Worm (Caenorhabditis elegans) whole organism, young adult: ENCODE measurements around the gene ndab-1.

ENCODE experiments used
- B0261.1 ChIP-seq: sonication (generic microtip); optimal IDR thresholded peaks from 2 replicates; lab custom pipeline; 2016; ENCODE audit warnings: mild to moderate bottlenecking, missing genetic modification characterization, moderate library complexity, missing compliant biosample characterization
- C06A6.2 ChIP-seq: fragments of 200-800 bp; sonication (Bioruptor generic); conservative IDR thresholded peaks from 2 replicates; pipeline ENCODE4 v1.3.6; 2022; ENCODE audit warnings: missing genetic modification characterization, missing compliant biosample characterization
- F22D6.2 ChIP-seq: sonication (generic microtip); optimal IDR thresholded peaks from 2 replicates; lab custom pipeline; 2016; ENCODE audit warnings: mild to moderate bottlenecking, missing genetic modification characterization, missing compliant biosample characterization
- aptf-3 ChIP-seq: fragments of 200-800 bp; sonication (Bioruptor generic); IDR thresholded peaks from 2 replicates; pipeline ENCODE4 v1.3.6; 2022; ENCODE audit warnings: missing genetic modification characterization, missing compliant biosample characterization
- athp-1 ChIP-seq: sonication (generic microtip); optimal IDR thresholded peaks from 2 replicates; lab custom pipeline; 2017; ENCODE audit warnings: mild to moderate bottlenecking, missing genetic modification characterization, missing compliant biosample characterization
- ceh-100 ChIP-seq: fragments of 200-800 bp; sonication (Bioruptor generic); IDR thresholded peaks from 2 replicates; pipeline ENCODE4 v1.3.6; 2022; ENCODE audit warnings: missing genetic modification reagents, missing genetic modification characterization, missing compliant biosample characterization
- ceh-27 ChIP-seq: fragments of 200-800 bp; sonication (Bioruptor generic); optimal IDR thresholded peaks from 2 replicates; lab custom pipeline; 2018; ENCODE audit warnings: mild to moderate bottlenecking, missing genetic modification characterization, moderate library complexity, missing compliant biosample characterization
- ceh-79 ChIP-seq: sonication (generic microtip); optimal IDR thresholded peaks from 2 replicates; lab custom pipeline; 2017; ENCODE audit warnings: mild to moderate bottlenecking, missing genetic modification characterization, missing compliant biosample characterization
- chd-7 ChIP-seq: sonication (generic microtip); optimal IDR thresholded peaks from 2 replicates; lab custom pipeline; 2016; ENCODE audit warnings: mild to moderate bottlenecking, missing genetic modification characterization, moderate library complexity, missing compliant biosample characterization
- die-1 ChIP-seq: sonication (generic microtip); optimal IDR thresholded peaks from 2 replicates; lab custom pipeline; 2016; ENCODE audit warnings: missing genotype, mild to moderate bottlenecking, missing genetic modification characterization, missing compliant biosample characterization
- dox-1 ChIP-seq: fragments of 200-800 bp; sonication (Bioruptor generic); IDR thresholded peaks from 2 replicates; pipeline ENCODE4 v1.3.6; 2022; ENCODE audit warnings: missing genetic modification reagents, missing genetic modification characterization, missing compliant biosample characterization
- dpl-1 ChIP-seq: fragments of 150-350 bp; optimal IDR thresholded peaks from 2 replicates; lab custom pipeline; 2014; ENCODE audit warnings: missing biosample characterization, missing genetic modification reagents, missing genetic modification characterization
- efl-1 ChIP-seq: fragments of 150-350 bp; optimal IDR thresholded peaks from 2 replicates; lab custom pipeline; 2014; ENCODE audit warnings: missing biosample characterization, missing genetic modification reagents, missing genetic modification characterization
- fkh-3 ChIP-seq: sonication (generic microtip); optimal IDR thresholded peaks from 2 replicates; lab custom pipeline; 2016; ENCODE audit warnings: mild to moderate bottlenecking, missing genetic modification characterization, missing compliant biosample characterization
- hmg-20 ChIP-seq: fragments of 200-800 bp; sonication (Bioruptor generic); IDR thresholded peaks from 2 replicates; pipeline ENCODE4 v1.3.6; 2022; ENCODE audit warnings: missing genetic modification reagents, missing genetic modification characterization, missing compliant biosample characterization
- hrde-1 ChIP-seq: sonication (generic microtip); optimal IDR thresholded peaks from 2 replicates; lab custom pipeline; 2016; ENCODE audit warnings: missing genetic modification characterization, mild to moderate bottlenecking, missing compliant biosample characterization, moderate library complexity, missing genotype, missing genetic modification reagents, borderline replicate concordance
- lin-54 ChIP-seq: fragments of 200-800 bp; sonication (Bioruptor generic); optimal IDR thresholded peaks from 2 replicates; lab custom pipeline; 2018; ENCODE audit warnings: mild to moderate bottlenecking, missing genetic modification characterization, missing compliant biosample characterization
- lsl-1 ChIP-seq: fragments of 200-800 bp; sonication (Bioruptor generic); optimal IDR thresholded peaks from 2 replicates; lab custom pipeline; 2018; ENCODE audit warnings: mild to moderate bottlenecking, missing genetic modification characterization, moderate library complexity, missing compliant biosample characterization
- nfya-2 ChIP-seq: fragments of 200-800 bp; sonication (Bioruptor generic); IDR thresholded peaks from 2 replicates; pipeline ENCODE4 v1.3.6; 2022; ENCODE audit warnings: missing genetic modification reagents, missing genetic modification characterization, missing compliant biosample characterization
- nfyb-1 ChIP-seq: fragments of 200-800 bp; sonication (Bioruptor generic); IDR thresholded peaks from 2 replicates; pipeline ENCODE4 v1.3.6; 2022; ENCODE audit warnings: missing genetic modification reagents, missing genetic modification characterization, missing compliant biosample characterization
- nhr-120 ChIP-seq: fragments of 200-800 bp; sonication (Bioruptor generic); IDR thresholded peaks from 2 replicates; pipeline ENCODE4 v1.3.6; 2022; ENCODE audit warnings: missing genetic modification characterization, missing compliant biosample characterization
- nhr-80 ChIP-seq: sonication (generic microtip); optimal IDR thresholded peaks from 2 replicates; lab custom pipeline; 2016; ENCODE audit warnings: missing genetic modification characterization, missing compliant biosample characterization
- pbrm-1 ChIP-seq: fragments of 200-800 bp; sonication (Bioruptor generic); IDR thresholded peaks from 2 replicates; pipeline ENCODE4 v1.3.6; 2022; ENCODE audit warnings: missing genetic modification reagents, missing genetic modification characterization, missing compliant biosample characterization
- rpc-1 ChIP-seq, 2 experiments: fragments of 150-350 bp in 1 of 2; sonication (generic microtip) in 1 of 2; optimal IDR thresholded peaks; 2 replicates each; lab custom pipeline; 2014 to 2018; ENCODE audit warnings: missing biosample characterization in 1 of 2, missing genetic modification characterization in 1 of 2, missing genetic modification reagents in 1 of 2, missing genotype in 1 of 2
- snpc-3.4 ChIP-seq: sonication (generic microtip); optimal IDR thresholded peaks from 2 replicates; lab custom pipeline; 2017; ENCODE audit warnings: missing genetic modification characterization, mild to moderate bottlenecking, missing compliant biosample characterization, antibody characterized with exemption, moderate library complexity, missing genotype, missing genetic modification reagents
- snpc-4 ChIP-seq, 5 experiments: fragments of 150-350 bp in 1 of 5; sonication (generic microtip) in 4 of 5; optimal IDR thresholded peaks; 2 replicates each; lab custom pipeline; 2014 to 2018; ENCODE audit warnings: missing genetic modification characterization in 5 of 5, missing biosample characterization in 3 of 5, antibody characterized with exemption in 2 of 5, mild to moderate bottlenecking in 2 of 5, missing compliant biosample characterization in 2 of 5, missing genotype in 2 of 5, moderate library complexity in 2 of 5, missing genetic modification reagents in 1 of 5
- somi-1 ChIP-seq: fragments of 200-800 bp; sonication (Bioruptor generic); optimal IDR thresholded peaks from 2 replicates; lab custom pipeline; 2018; ENCODE audit warnings: mild to moderate bottlenecking, missing genetic modification characterization, missing compliant biosample characterization
- sptf-2 ChIP-seq: fragments of 200-800 bp; sonication (Bioruptor generic); optimal IDR thresholded peaks from 2 replicates; lab custom pipeline; 2018; ENCODE audit warnings: mild to moderate bottlenecking, missing genetic modification characterization, missing compliant biosample characterization
- unc-130 ChIP-seq: sonication (generic microtip); optimal IDR thresholded peaks from 2 replicates; lab custom pipeline; 2016; ENCODE audit warnings: missing genetic modification reagents, missing genetic modification characterization, missing compliant biosample characterization
- zfh-2 ChIP-seq: fragments of 200-800 bp; sonication (Bioruptor generic); conservative IDR thresholded peaks from 2 replicates; pipeline ENCODE4 v1.3.6; 2022; ENCODE audit warnings: missing genetic modification reagents, missing genetic modification characterization, missing compliant biosample characterization

The ndab-1 gene

DNA sequence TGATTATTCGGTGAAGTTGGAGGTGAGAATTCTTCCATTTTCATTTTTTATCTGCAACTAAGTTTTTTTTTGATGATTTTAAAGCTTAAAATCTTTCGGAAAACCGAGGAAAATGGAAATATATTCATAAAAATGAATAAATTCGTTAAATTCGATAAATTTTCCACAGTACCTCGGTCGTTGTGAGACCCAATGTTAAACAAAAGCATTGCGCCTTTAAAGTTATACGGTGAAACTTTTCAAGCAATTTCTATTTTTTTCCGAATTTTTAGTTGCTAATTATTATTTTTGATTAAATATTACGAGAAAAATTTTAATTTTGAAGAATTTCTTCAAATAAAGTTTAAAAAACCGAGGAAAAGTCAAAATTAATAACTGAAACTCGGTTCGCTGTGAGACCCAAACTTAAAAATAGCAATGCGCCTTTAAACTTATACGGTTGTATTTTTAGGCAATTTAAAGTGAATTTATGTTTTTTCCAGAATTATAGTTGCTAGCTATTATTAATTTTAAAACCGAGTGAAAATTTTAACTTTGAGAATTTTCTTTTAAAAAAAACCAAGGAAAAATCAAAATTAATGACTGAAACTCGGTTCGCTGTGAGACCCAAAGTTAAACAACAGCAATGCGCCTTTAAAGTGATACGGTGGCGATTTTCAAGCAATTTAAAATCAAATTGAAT, 46.1 kb downstream of the ndab-1 start, which contains the start of gene taf-12 (continued):
- peak; percentile 13 for TF ChIP-seq dpl-1 (GFP tag; lab: Kevin White, UChicago)
- no peak for TF ChIP-seq aptf-3 (GFP tag; lab: Robert Waterston, UW)
- no peak for TF ChIP-seq rpc-1 (optimal IDR thresholded peaks at IDR 0.05; lab: Kevin White, UChicago)
- no peak for TF ChIP-seq rpc-1 (tag; optimal IDR thresholded peaks at IDR 0.05; lab: Kevin White, UChicago)
- TF ChIP-seq dox-1 (GFP tag; lab: Robert Waterston, UW), result no peak
- TF ChIP-seq ceh-27 (GFP tag; lab: Kevin White, UChicago), result no peak
- peak; percentile 61 for TF ChIP-seq lin-54 (GFP tag; lab: Kevin White, UChicago)
- no peak for TF ChIP-seq somi-1 (GFP tag; lab: Kevin White, UChicago)
- TF ChIP-seq lsl-1 (GFP tag; lab: Kevin White, UChicago), result peak; percentile 100
- TF ChIP-seq efl-1 (GFP tag; lab: Kevin White, UChicago), result peak; percentile 36
- peak; percentile 7 for TF ChIP-seq snpc-3.4 (tag; lab: Kevin White, UChicago)
- peak; percentile 44 for TF ChIP-seq hrde-1 (tag; lab: Kevin White, UChicago)
- TF ChIP-seq pbrm-1 (GFP tag; lab: Robert Waterston, UW), result 0 out of 2 replicates have a peak, but pooled peaks have one; percentile 6
- TF ChIP-seq athp-1 (tag; lab: Kevin White, UChicago), result peak; percentile 65
- 0 out of 2 replicates have a peak, but pooled peaks have one; percentile 16 for TF ChIP-seq nfya-2 (GFP tag; lab: Robert Waterston, UW)
- TF ChIP-seq fkh-3 (tag; lab: Kevin White, UChicago), result no peak
- TF ChIP-seq nhr-120 (GFP tag; lab: Robert Waterston, UW), result no peak
- no peak for TF ChIP-seq F22D6.2
- no peak for TF ChIP-seq zfh-2 (GFP tag; lab: Robert Waterston, UW)
- peak; percentile 31 for TF ChIP-seq unc-130 (GFP tag; lab: Kevin White, UChicago)
- TF ChIP-seq snpc-4 (GFP tag; optimal IDR thresholded peaks at IDR 0.05; lab: Kevin White, UChicago), result no peak
- peak in 2 of 4 experiments; percentile 17 to 36 for TF ChIP-seq snpc-4 (tag; optimal IDR thresholded peaks at IDR 0.05; lab: Kevin White, UChicago)
- TF ChIP-seq hmg-20, result no peak
- no peak for TF ChIP-seq die-1
- TF ChIP-seq ceh-100 (GFP tag; lab: Robert Waterston, UW), result no peak
- no peak for TF ChIP-seq ceh-79 (tag; lab: Kevin White, UChicago)
- TF ChIP-seq chd-7 (tag; lab: Kevin White, UChicago), result no peak
- no peak for TF ChIP-seq C06A6.2
- TF ChIP-seq nhr-80, result no peak
- TF ChIP-seq B0261.1 (tag; lab: Kevin White, UChicago), result no peak
- TF ChIP-seq, all 124 proteins: peak for 23

DNA sequence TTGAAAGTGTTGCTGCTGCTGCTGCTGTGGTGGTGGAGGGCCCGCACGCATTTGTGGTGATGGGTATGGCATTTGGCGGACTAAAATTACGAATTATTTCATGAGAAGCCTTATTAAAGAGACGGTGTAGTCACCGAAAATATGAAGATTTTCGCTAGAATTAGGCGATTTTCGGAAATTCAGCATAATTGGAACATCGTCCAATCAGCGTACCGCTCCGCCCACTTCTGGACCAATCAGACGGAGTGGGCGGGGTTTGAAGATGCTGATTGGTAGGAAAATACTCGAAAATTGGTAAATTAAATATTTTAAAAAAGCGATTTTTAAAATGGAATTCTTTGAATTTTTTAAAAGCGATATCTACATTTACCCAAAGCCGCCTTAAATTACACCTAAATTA, 49.4 kb downstream of the ndab-1 start:
- TF ChIP-seq sptf-2 (GFP tag; lab: Kevin White, UChicago) (no peak), nfyb-1 (GFP tag; lab: Robert Waterston, UW) (peak; percentile 58; the same call in 1 of the 2 replicates)
